Worm (Caenorhabditis elegans) whole organism, midembryonic: ENCODE results near the gene srj-57.

ENCODE experiments used
- T22C8.4 ChIP-seq: fragments of 200-800 bp; sonication (Bioruptor generic); IDR thresholded peaks from 2 replicates; pipeline ENCODE4 v1.3.6; 2022; ENCODE audit warnings: missing genetic modification characterization, missing compliant biosample characterization
- flt-1 ChIP-seq: fragments of 200-800 bp; sonication (Bioruptor generic); IDR thresholded peaks from 2 replicates; pipeline ENCODE4 v1.3.6; 2022; ENCODE audit warnings: missing genetic modification characterization, missing compliant biosample characterization
- med-1 ChIP-seq: sonication (generic microtip); optimal IDR thresholded peaks from 2 replicates; lab custom pipeline; 2017; ENCODE audit warnings: missing genetic modification characterization, mild to moderate bottlenecking, missing compliant biosample characterization, antibody characterized with exemption, missing genetic modification reagents; ENCODE audit not compliant: insufficient read depth
- ztf-23 ChIP-seq: fragments of 200-800 bp; sonication (Bioruptor generic); IDR thresholded peaks from 2 replicates; pipeline ENCODE4 v1.3.6; 2022; ENCODE audit warnings: missing genetic modification reagents, missing genetic modification characterization, missing compliant biosample characterization

DNA sequence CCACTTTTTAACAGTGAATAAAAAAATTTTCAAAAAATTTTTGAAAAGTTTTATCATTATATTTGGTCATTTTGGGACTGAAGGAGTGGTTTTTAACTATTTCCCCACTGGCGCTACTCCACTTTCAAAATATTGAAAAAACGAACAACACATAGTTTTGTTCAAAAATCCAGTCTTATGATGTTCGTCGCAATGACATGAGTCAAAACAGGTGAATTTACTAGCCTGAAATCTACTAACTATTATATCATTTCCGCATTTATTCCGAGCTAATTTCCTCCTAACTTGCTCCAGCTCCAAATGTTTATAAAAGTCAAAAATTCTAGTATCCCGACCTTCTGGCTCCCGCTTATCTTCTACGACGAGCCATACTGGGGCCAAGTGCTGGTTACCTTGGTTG, 29.0 kb upstream of the srj-57 start, which contains the start of gene sre-24:
- TF ChIP-seq med-1 (GFP tag; lab: Kevin White, UChicago) (no peak), ztf-23 (no peak), flt-1 (no peak), T22C8.4 (GFP tag; lab: Robert Waterston, UW) (no peak)
